Fruit fly (Drosophila melanogaster) whole organism, adult: ENCODE measurements around the gene par-6.

Experiments used
- CG12768 ChIP-seq: fragments of 200-800 bp; sonication (Bioruptor generic); optimal IDR thresholded peaks from 2 replicates; lab custom pipeline; 2017; ENCODE audit warnings: missing biosample characterization, missing genetic modification characterization, mild to moderate bottlenecking, moderate library complexity, missing genetic modification reagents
- Clk ChIP-seq: fragments of 200-800 bp; sonication (Bioruptor generic); optimal IDR thresholded peaks from 2 replicates; lab custom pipeline; 2017; ENCODE audit warnings: missing biosample characterization, missing genetic modification characterization
- Mnt ChIP-seq: fragments of 200-800 bp; sonication (Bioruptor generic); optimal IDR thresholded peaks from 2 replicates; lab custom pipeline; 2016; ENCODE audit warnings: missing biosample characterization, mild to moderate bottlenecking, missing genetic modification characterization
- bab1 ChIP-seq: fragments of 200-800 bp; sonication (Bioruptor generic); optimal IDR thresholded peaks from 3 replicates; lab custom pipeline; 2019; ENCODE audit warnings: missing biosample characterization, mild to moderate bottlenecking, missing genetic modification characterization, moderate library complexity
- cic ChIP-seq: fragments of 200-800 bp; sonication (Bioruptor generic); optimal IDR thresholded peaks from 2 replicates; lab custom pipeline; 2017; ENCODE audit warnings: missing biosample characterization, mild to moderate bottlenecking, missing genetic modification characterization, moderate library complexity
- kay ChIP-seq: fragments of 200-800 bp; sonication (Bioruptor generic); peaks from one replicate; lab custom pipeline; 2016; ENCODE audit warnings: missing biosample characterization, missing genetic modification characterization, borderline replicate concordance
- pad ChIP-seq: fragments of 200-800 bp; sonication (Bioruptor generic); optimal IDR thresholded peaks from 3 replicates; lab custom pipeline; 2017; ENCODE audit warnings: missing biosample characterization, missing genetic modification characterization, mild to moderate bottlenecking, moderate library complexity, missing genetic modification reagents

dm6 chrX:17739974-17740373 is 36.8 kb downstream of the par-6 start:
- TF ChIP-seq pad (GFP tag; lab: Kevin White, UChicago), result no peak
- no peak for TF ChIP-seq bab1 (GFP tag; lab: Kevin White, UChicago)
- TF ChIP-seq kay (GFP tag; lab: Kevin White, UChicago), result no peak
- TF ChIP-seq CG12768 (GFP tag; lab: Kevin White, UChicago), result no peak
- TF ChIP-seq Clk, result no peak
- peak; percentile 11 for TF ChIP-seq Mnt (GFP tag; lab: Kevin White, UChicago)
- peak; percentile 56 for TF ChIP-seq cic (GFP tag; lab: Kevin White, UChicago)
